Fruit fly (Drosophila melanogaster) whole organism, adult: Measurements from ENCODE around the gene CG42514.

Source experiments
- CG11617 ChIP-seq: fragments of 200-800 bp; sonication (Bioruptor generic); optimal IDR thresholded peaks from 2 replicates; lab custom pipeline; 2017; ENCODE audit warnings: mild to moderate bottlenecking, missing biosample characterization, missing genetic modification reagents, missing genetic modification characterization
- CG7045 ChIP-seq: fragments of 200-800 bp; sonication (Bioruptor generic); optimal IDR thresholded peaks from 2 replicates; lab custom pipeline; 2017; ENCODE audit warnings: missing biosample characterization, mild to moderate bottlenecking, missing genetic modification characterization
- Clk ChIP-seq: fragments of 200-800 bp; sonication (Bioruptor generic); optimal IDR thresholded peaks from 2 replicates; lab custom pipeline; 2017; ENCODE audit warnings: missing biosample characterization, missing genetic modification characterization
- Crg-1 ChIP-seq: fragments of 200-800 bp; sonication (Bioruptor generic); optimal IDR thresholded peaks from 2 replicates; lab custom pipeline; 2016; ENCODE audit warnings: missing biosample characterization, missing genetic modification characterization
- Hr96 ChIP-seq: fragments of 200-800 bp; sonication (Bioruptor generic); optimal IDR thresholded peaks from 2 replicates; lab custom pipeline; 2016; ENCODE audit warnings: missing biosample characterization, missing genetic modification characterization
- Mnt ChIP-seq: fragments of 200-800 bp; sonication (Bioruptor generic); optimal IDR thresholded peaks from 2 replicates; lab custom pipeline; 2016; ENCODE audit warnings: missing biosample characterization, mild to moderate bottlenecking, missing genetic modification characterization
- cic ChIP-seq: fragments of 200-800 bp; sonication (Bioruptor generic); optimal IDR thresholded peaks from 2 replicates; lab custom pipeline; 2017; ENCODE audit warnings: missing biosample characterization, mild to moderate bottlenecking, missing genetic modification characterization, moderate library complexity
- kay ChIP-seq: fragments of 200-800 bp; sonication (Bioruptor generic); peaks from one replicate; lab custom pipeline; 2016; ENCODE audit warnings: missing biosample characterization, missing genetic modification characterization, borderline replicate concordance
- pad ChIP-seq: fragments of 200-800 bp; sonication (Bioruptor generic); optimal IDR thresholded peaks from 3 replicates; lab custom pipeline; 2017; ENCODE audit warnings: missing biosample characterization, missing genetic modification characterization, mild to moderate bottlenecking, moderate library complexity, missing genetic modification reagents

dm6 chr3L:16490583-16490880 is 5.5 kb downstream of the CG42514 start:
- TF ChIP-seq cic (GFP tag; lab: Kevin White, UChicago) = no peak
- no peak for TF ChIP-seq CG11617 (GFP tag; lab: Kevin White, UChicago)
- TF ChIP-seq Mnt (GFP tag; lab: Kevin White, UChicago) = no peak
- TF ChIP-seq Crg-1 = no peak
- TF ChIP-seq CG7045 (GFP tag; lab: Kevin White, UChicago) = no peak
- TF ChIP-seq pad = no peak
- TF ChIP-seq kay = no peak
- TF ChIP-seq Hr96 (GFP tag; lab: Kevin White, UChicago) = no peak
- TF ChIP-seq Clk = no peak
